Worm (Caenorhabditis elegans) whole organism, L2 larva: ENCODE measurements around the gene F33A8.4.

ENCODE experiments used
- ceh-82 ChIP-seq: fragments of 150-350 bp; optimal IDR thresholded peaks from 2 replicates; lab custom pipeline; 2014; ENCODE audit warnings: missing biosample characterization, missing genetic modification characterization
- mab-5 ChIP-seq: fragments of 150-350 bp; optimal IDR thresholded peaks from 2 replicates; lab custom pipeline; 2014; ENCODE audit warnings: missing biosample characterization, missing genetic modification characterization
- nhr-25 ChIP-seq: fragments of 150-350 bp; sonication (generic microtip); optimal IDR thresholded peaks from 3 replicates; lab custom pipeline; 2014; ENCODE audit warnings: missing biosample characterization, missing genetic modification characterization
- ztf-11 ChIP-seq: sonication (generic microtip); optimal IDR thresholded peaks from 2 replicates; lab custom pipeline; 2017; ENCODE audit warnings: missing biosample characterization, missing genetic modification characterization

DNA sequence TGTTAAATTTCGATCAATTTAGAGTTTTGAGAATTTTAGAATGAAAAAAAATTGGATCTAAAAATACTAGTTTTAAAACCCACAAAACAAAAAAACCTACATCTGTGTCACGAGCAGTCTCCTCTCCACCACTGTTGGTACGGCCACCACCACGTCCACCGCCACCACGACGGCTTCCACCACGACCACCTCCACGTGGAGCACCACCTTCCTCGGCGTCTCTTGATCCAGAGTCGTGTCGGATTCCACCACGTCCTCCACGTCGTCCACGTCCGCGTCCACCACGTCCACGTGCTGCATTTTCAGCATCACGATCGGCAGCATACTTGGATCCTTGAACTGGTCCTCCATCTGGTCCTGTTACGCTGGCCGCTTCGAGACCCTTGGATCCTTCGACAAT, 8.7 kb downstream of the F33A8.4 start:
- TF ChIP-seq mab-5 (tag; lab: Kevin White, UChicago), result no peak
- TF ChIP-seq ztf-11 (tag; lab: Kevin White, UChicago), result no peak
- TF ChIP-seq ceh-82 (tag; lab: Kevin White, UChicago), result no peak
- no peak for TF ChIP-seq nhr-25 (tag; lab: Kevin White, UChicago)
